Worm (Caenorhabditis elegans): ENCODE results near the gene cyn-11.

The cyn-11 gene

ce11 chrII:8684824-8685223 is 31.3 kb downstream of the cyn-11 start, which contains the start of gene hgap-2:
Gene hgap-2 (minus strand): TSS chrII:8684924.
- no peak for TF ChIP-seq ztf-29 (GFP tag; IDR thresholded peaks at IDR 0.05)
- TF ChIP-seq med-1 (GFP tag; optimal IDR thresholded peaks at IDR 0.05; ENCODE audit: insufficient read depth) = no peak
- TF ChIP-seq ref-1 (GFP tag; conservative IDR thresholded peaks at IDR 0.05) = no peak
- no peak for TF ChIP-seq klf-2 (GFP tag; conservative IDR thresholded peaks at IDR 0.05)
- no peak for TF ChIP-seq ztf-23 (GFP tag; IDR thresholded peaks at IDR 0.05)
- TF ChIP-seq cog-1 (tag; optimal IDR thresholded peaks at IDR 0.05) = no peak
- TF ChIP-seq flt-1 (GFP tag; IDR thresholded peaks at IDR 0.05) = no peak
- TF ChIP-seq T22C8.4 (GFP tag; IDR thresholded peaks at IDR 0.05) = no peak
- no peak for TF ChIP-seq tab-1 (GFP tag; IDR thresholded peaks at IDR 0.05)

- TF ChIP-seq ztf-29 (GFP tag; IDR thresholded peaks at IDR 0.05) (no peak), cog-1 (tag; optimal IDR thresholded peaks at IDR 0.05) (no peak), ref-1 (GFP tag; conservative IDR thresholded peaks at IDR 0.05) (no peak), tab-1 (GFP tag; IDR thresholded peaks at IDR 0.05) (no peak), klf-2 (GFP tag; conservative IDR thresholded peaks at IDR 0.05) (no peak), flt-1 (GFP tag; IDR thresholded peaks at IDR 0.05) (no peak), T22C8.4 (GFP tag; IDR thresholded peaks at IDR 0.05) (no peak), med-1 (GFP tag; optimal IDR thresholded peaks at IDR 0.05; ENCODE audit: insufficient read depth) (no peak), ztf-23 (GFP tag; IDR thresholded peaks at IDR 0.05) (no peak)
These were observed 32.1 kb downstream of the cyn-11 start for ce11 chrII:8683933-8684332.

- no peak for TF ChIP-seq klf-2 (GFP tag; conservative IDR thresholded peaks at IDR 0.05)
- no peak for TF ChIP-seq med-1 (GFP tag; optimal IDR thresholded peaks at IDR 0.05; ENCODE audit: insufficient read depth)
- no peak for TF ChIP-seq cog-1 (tag; optimal IDR thresholded peaks at IDR 0.05)
- no peak for TF ChIP-seq tab-1 (GFP tag; IDR thresholded peaks at IDR 0.05)
- no peak for TF ChIP-seq ref-1 (GFP tag; conservative IDR thresholded peaks at IDR 0.05)
- no peak for TF ChIP-seq T22C8.4 (GFP tag; IDR thresholded peaks at IDR 0.05)
- TF ChIP-seq ztf-23 (GFP tag; IDR thresholded peaks at IDR 0.05) = no peak
- no peak for TF ChIP-seq ztf-29 (GFP tag; IDR thresholded peaks at IDR 0.05)
- TF ChIP-seq flt-1 (GFP tag; IDR thresholded peaks at IDR 0.05) = no peak
These were observed 36.3 kb downstream of the cyn-11 start for ce11 chrII:8679799-8680198.

ce11 chrII:8675369-8675768 is 40.7 kb downstream of the cyn-11 start:
- TF ChIP-seq flt-1 (GFP tag; IDR thresholded peaks at IDR 0.05) = no peak

- TF ChIP-seq ref-1 (GFP tag; conservative IDR thresholded peaks at IDR 0.05) (no peak), ztf-29 (GFP tag; IDR thresholded peaks at IDR 0.05) (no peak), flt-1 (GFP tag; IDR thresholded peaks at IDR 0.05) (no peak), klf-2 (GFP tag; conservative IDR thresholded peaks at IDR 0.05) (no peak), med-1 (GFP tag; optimal IDR thresholded peaks at IDR 0.05; ENCODE audit: insufficient read depth) (no peak), T22C8.4 (GFP tag; IDR thresholded peaks at IDR 0.05) (no peak)
These were observed 45.2 kb downstream of the cyn-11 start for ce11 chrII:8670835-8671234.

- no peak for TF ChIP-seq ztf-23 (GFP tag; IDR thresholded peaks at IDR 0.05)
- no peak for TF ChIP-seq tab-1 (GFP tag; IDR thresholded peaks at IDR 0.05)
- TF ChIP-seq med-1 (GFP tag; optimal IDR thresholded peaks at IDR 0.05; ENCODE audit: insufficient read depth) = no peak
- TF ChIP-seq flt-1 (GFP tag; IDR thresholded peaks at IDR 0.05) = no peak
- no peak for TF ChIP-seq klf-2 (GFP tag; conservative IDR thresholded peaks at IDR 0.05)
- no peak for TF ChIP-seq cog-1 (tag; optimal IDR thresholded peaks at IDR 0.05)
- TF ChIP-seq ref-1 (GFP tag; conservative IDR thresholded peaks at IDR 0.05) = no peak
- TF ChIP-seq ztf-29 (GFP tag; IDR thresholded peaks at IDR 0.05) = no peak
- TF ChIP-seq T22C8.4 (GFP tag; IDR thresholded peaks at IDR 0.05) = no peak
These were observed 47.2 kb downstream of the cyn-11 start for ce11 chrII:8668871-8669270.

Data from whole organism, midembryonic.